Worm (Caenorhabditis elegans) whole organism, L1 larva: ENCODE results near the gene ZK228.1.

Experiments
- C34B4.2 ChIP-seq: sonication (generic microtip); optimal IDR thresholded peaks from 2 replicates; lab custom pipeline; 2017; ENCODE audit warnings: mild to moderate bottlenecking, missing genetic modification characterization, missing compliant biosample characterization
- F16B12.6 ChIP-seq: fragments of 150-350 bp; optimal IDR thresholded peaks from 2 replicates; lab custom pipeline; 2014; ENCODE audit warnings: missing biosample characterization, missing genetic modification characterization
- alr-1 ChIP-seq: fragments of 200-800 bp; sonication (Bioruptor generic); optimal IDR thresholded peaks from 2 replicates; lab custom pipeline; 2018; ENCODE audit warnings: borderline replicate concordance, mild to moderate bottlenecking, missing genetic modification characterization, missing compliant biosample characterization
- aly-2 ChIP-seq: fragments of 150-350 bp; optimal IDR thresholded peaks from 2 replicates; lab custom pipeline; 2014; ENCODE audit warnings: missing biosample characterization, missing genetic modification characterization
- ama-1 ChIP-seq: fragments of 150-350 bp; optimal IDR thresholded peaks from 2 replicates; lab custom pipeline; 2014
- blmp-1 ChIP-seq: fragments of 150-350 bp; optimal IDR thresholded peaks from 2 replicates; lab custom pipeline; 2014; ENCODE audit warnings: missing biosample characterization, missing genetic modification characterization
- ceh-63 ChIP-seq: fragments of 200-800 bp; sonication (Bioruptor generic); optimal IDR thresholded peaks from 2 replicates; lab custom pipeline; 2018; ENCODE audit warnings: mild to moderate bottlenecking, missing genetic modification characterization, missing compliant biosample characterization
- ceh-8 ChIP-seq: fragments of 200-800 bp; sonication (Bioruptor generic); optimal IDR thresholded peaks from 2 replicates; lab custom pipeline; 2018; ENCODE audit warnings: mild to moderate bottlenecking, missing genetic modification characterization, moderate library complexity, missing compliant biosample characterization
- ceh-82 ChIP-seq, 3 experiments: fragments of 150-350 bp in 1 of 3; sonication (generic microtip) in 2 of 3; optimal IDR thresholded peaks; 2 replicates each; lab custom pipeline; 2014 to 2017; ENCODE audit warnings: missing biosample characterization in 3 of 3, missing genetic modification characterization in 3 of 3
- ceh-88 ChIP-seq: fragments of 200-800 bp; sonication (Bioruptor generic); IDR thresholded peaks from 2 replicates; pipeline ENCODE4 v1.3.6; 2022; ENCODE audit warnings: missing genetic modification characterization, missing compliant biosample characterization
- elt-3 ChIP-seq, 6 experiments: fragments of 150-350 bp in 1 of 6; sonication (generic microtip); optimal IDR thresholded peaks; 2 replicates each; lab custom pipeline; 2017 to 2018; ENCODE audit warnings: missing biosample characterization in 6 of 6, missing genetic modification characterization in 6 of 6, inconsistent platforms in 1 of 6
- fkh-4 ChIP-seq: sonication (generic microtip); optimal IDR thresholded peaks from 2 replicates; lab custom pipeline; 2016; ENCODE audit warnings: missing compliant biosample characterization, missing genetic modification characterization, borderline replicate concordance
- fos-1 ChIP-seq: fragments of 150-350 bp; optimal IDR thresholded peaks from 2 replicates; lab custom pipeline; 2014; ENCODE audit warnings: missing biosample characterization, missing genetic modification characterization
- hlh-17 ChIP-seq: fragments of 200-800 bp; sonication (Bioruptor generic); optimal IDR thresholded peaks from 2 replicates; lab custom pipeline; 2018; ENCODE audit warnings: missing genetic modification characterization, mild to moderate bottlenecking, missing compliant biosample characterization, moderate library complexity, borderline replicate concordance
- hpl-2 ChIP-seq: fragments of 150-350 bp; optimal IDR thresholded peaks from 2 replicates; lab custom pipeline; 2014; ENCODE audit warnings: missing biosample characterization, missing genetic modification reagents, missing genetic modification characterization
- irx-1 ChIP-seq: sonication (generic microtip); optimal IDR thresholded peaks from 2 replicates; lab custom pipeline; 2016; ENCODE audit warnings: missing genetic modification characterization, missing compliant biosample characterization
- isw-1 ChIP-seq: fragments of 200-800 bp; sonication (Bioruptor generic); IDR thresholded peaks from 2 replicates; pipeline ENCODE4 v1.3.6; 2022; ENCODE audit warnings: missing genetic modification characterization, missing compliant biosample characterization
- lin-14 ChIP-seq: fragments of 200-800 bp; sonication (Bioruptor generic); optimal IDR thresholded peaks from 2 replicates; lab custom pipeline; 2018; ENCODE audit warnings: mild to moderate bottlenecking, missing genetic modification characterization, moderate library complexity, missing compliant biosample characterization
- lin-15B ChIP-seq: fragments of 150-350 bp; sonication (generic microtip); optimal IDR thresholded peaks from 3 replicates; lab custom pipeline; 2014; ENCODE audit warnings: missing biosample characterization, missing genetic modification characterization
- lin-35 ChIP-seq, 2 experiments: fragments of 150-350 bp; optimal IDR thresholded peaks; 2 replicates each; lab custom pipeline; 2014; ENCODE audit warnings: missing biosample characterization in 2 of 2, missing genetic modification characterization in 2 of 2, missing genetic modification reagents in 2 of 2
- lin-39 ChIP-seq: fragments of 150-350 bp; optimal IDR thresholded peaks from 2 replicates; lab custom pipeline; 2014; ENCODE audit warnings: missing biosample characterization, missing genetic modification reagents, missing genetic modification characterization
- lir-3 ChIP-seq: sonication (generic microtip); optimal IDR thresholded peaks from 2 replicates; lab custom pipeline; 2016; ENCODE audit warnings: mild to moderate bottlenecking, missing genetic modification characterization, moderate library complexity, missing compliant biosample characterization; ENCODE audit not compliant: poor library complexity
- lsy-2 ChIP-seq, 2 experiments: fragments of 150-350 bp; optimal IDR thresholded peaks; 2 replicates each; lab custom pipeline; 2014; ENCODE audit warnings: missing biosample characterization in 2 of 2, missing genetic modification characterization in 2 of 2
- mef-2 ChIP-seq: fragments of 150-350 bp; optimal IDR thresholded peaks from 2 replicates; lab custom pipeline; 2014; ENCODE audit warnings: missing biosample characterization, missing genetic modification characterization
- nhr-12 ChIP-seq: sonication (generic microtip); optimal IDR thresholded peaks from 2 replicates; lab custom pipeline; 2017; ENCODE audit warnings: missing biosample characterization, missing genetic modification characterization
- nhr-237 ChIP-seq: fragments of 150-350 bp; optimal IDR thresholded peaks from 2 replicates; lab custom pipeline; 2014; ENCODE audit warnings: missing biosample characterization, missing genetic modification characterization
- nhr-71 ChIP-seq: sonication (generic microtip); optimal IDR thresholded peaks from 2 replicates; lab custom pipeline; 2016; ENCODE audit warnings: mild to moderate bottlenecking, missing genetic modification characterization, moderate library complexity, missing compliant biosample characterization
- nhr-76 ChIP-seq: sonication (generic microtip); optimal IDR thresholded peaks from 2 replicates; lab custom pipeline; 2017; ENCODE audit warnings: missing biosample characterization, missing genetic modification characterization
- pag-3 ChIP-seq: sonication (generic microtip); optimal IDR thresholded peaks from 2 replicates; lab custom pipeline; 2017; ENCODE audit warnings: missing genetic modification characterization, mild to moderate bottlenecking, missing compliant biosample characterization, antibody characterized with exemption, borderline replicate concordance; ENCODE audit not compliant: insufficient read depth
- rnt-1 ChIP-seq: sonication (generic microtip); optimal IDR thresholded peaks from 2 replicates; lab custom pipeline; 2016; ENCODE audit warnings: mild to moderate bottlenecking, missing genetic modification characterization, moderate library complexity, missing compliant biosample characterization
- skn-1 ChIP-seq: fragments of 150-350 bp; optimal IDR thresholded peaks from 2 replicates; lab custom pipeline; 2014; ENCODE audit warnings: missing biosample characterization, missing genetic modification characterization
- snu-23 ChIP-seq: sonication (generic microtip); optimal IDR thresholded peaks from 2 replicates; lab custom pipeline; 2016; ENCODE audit warnings: missing genetic modification characterization, missing compliant biosample characterization
- unc-30 ChIP-seq: sonication (generic microtip); optimal IDR thresholded peaks from 2 replicates; lab custom pipeline; 2017; ENCODE audit warnings: missing biosample characterization, missing genetic modification characterization
- ztf-11 ChIP-seq, 2 experiments: sonication (generic microtip); optimal IDR thresholded peaks; 2 replicates each; lab custom pipeline; 2016 to 2017; ENCODE audit warnings: missing genetic modification characterization in 2 of 2, missing biosample characterization in 1 of 2, missing compliant biosample characterization in 1 of 2
- ztf-4 ChIP-seq: fragments of 150-350 bp; optimal IDR thresholded peaks from 2 replicates; lab custom pipeline; 2014; ENCODE audit warnings: missing biosample characterization, missing genetic modification characterization

Gene ZK228.1

DNA sequence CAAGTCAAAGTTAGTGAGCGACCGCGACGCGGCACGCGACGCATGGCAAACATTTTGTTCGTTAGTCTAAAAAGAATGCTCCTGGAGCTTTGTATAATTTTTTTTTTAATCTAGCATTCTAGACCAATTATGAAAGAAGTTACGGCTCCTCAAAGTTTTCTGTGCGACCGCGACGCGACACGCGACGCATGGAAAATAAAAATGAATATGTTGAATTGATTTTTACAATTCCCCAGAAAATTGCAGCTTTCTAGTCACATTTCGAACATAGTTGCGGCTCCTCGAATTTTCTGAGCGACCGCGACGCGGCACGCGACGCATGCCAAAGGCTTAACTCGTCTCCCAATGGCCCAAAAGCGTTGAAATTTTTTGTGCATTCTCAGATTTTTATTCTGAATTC, 19.7 kb upstream of the ZK228.1 start, which contains the start of gene ZK262.4 (continued):
- no peak for TF ChIP-seq nhr-76 (tag; lab: Kevin White, UChicago)

DNA sequence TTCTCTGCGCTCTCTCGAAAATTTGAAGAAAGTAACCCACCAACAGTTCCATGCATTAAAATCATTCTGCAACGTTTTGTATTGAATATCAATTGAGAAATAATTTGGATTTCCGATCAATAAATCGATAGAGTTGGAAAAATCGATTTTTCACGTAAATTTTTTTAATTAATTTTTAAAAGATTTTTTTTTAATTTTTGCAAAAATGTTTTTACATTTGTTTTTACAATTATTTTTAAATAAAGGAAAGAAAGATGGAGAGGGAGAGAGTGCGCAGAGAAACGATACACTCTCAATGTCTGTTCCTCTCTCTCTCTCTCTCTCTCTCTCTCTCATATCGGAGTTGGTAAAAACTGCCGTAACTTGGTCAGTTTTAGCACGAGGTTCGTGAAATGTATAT, 18.7 kb upstream of the ZK228.1 start, which contains the start of gene ZK262.19:
ZK262.19 (minus strand) TSS at position 101 of the 400 bp plus-strand sequence.
- TF ChIP-seq ceh-88 (GFP tag; lab: Robert Waterston, UW): no peak
- TF ChIP-seq irx-1 (tag; lab: Kevin White, UChicago): no peak
- no peak for TF ChIP-seq lin-35 (GFP tag; optimal IDR thresholded peaks at IDR 0.05; lab: Kevin White, UChicago)
- no peak for TF ChIP-seq nhr-71 (tag; lab: Kevin White, UChicago)
- TF ChIP-seq fos-1 (tag; lab: Kevin White, UChicago): no peak
- TF ChIP-seq F16B12.6 (tag; lab: Kevin White, UChicago): no peak
- no peak for TF ChIP-seq nhr-237 (tag; lab: Kevin White, UChicago)
- no peak for TF ChIP-seq nhr-12 (tag; lab: Kevin White, UChicago)
- no peak for TF ChIP-seq skn-1 (tag; lab: Kevin White, UChicago)
- TF ChIP-seq mef-2 (tag; lab: Kevin White, UChicago): no peak
- TF ChIP-seq ceh-63 (GFP tag; lab: Kevin White, UChicago): no peak
- no peak for TF ChIP-seq lin-14 (GFP tag; lab: Kevin White, UChicago)
- TF ChIP-seq alr-1 (tag; lab: Kevin White, UChicago): no peak
- no peak for TF ChIP-seq snu-23 (GFP tag; lab: Kevin White, UChicago)
- TF ChIP-seq hpl-2 (GFP tag; lab: Kevin White, UChicago): no peak
- TF ChIP-seq aly-2 (tag; lab: Kevin White, UChicago): no peak

DNA sequence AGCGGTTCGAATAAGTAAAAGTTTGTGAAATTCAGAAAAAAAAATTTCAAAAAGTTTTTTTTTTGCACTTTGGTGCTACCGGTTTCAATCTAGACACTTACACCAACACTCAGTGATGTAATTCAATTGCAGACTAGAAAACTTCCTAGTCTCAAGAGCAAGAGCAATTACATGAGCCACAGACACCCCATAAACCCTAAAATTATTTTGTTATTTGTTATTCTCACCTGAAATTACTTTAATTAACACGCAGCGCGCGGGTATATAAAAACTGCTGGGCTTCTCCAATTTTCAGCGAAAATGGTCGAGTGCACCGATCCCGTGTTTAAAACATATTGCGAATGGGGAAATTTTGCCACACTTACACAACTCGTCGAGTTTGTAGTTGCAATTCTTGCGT, 17.9 kb upstream of the ZK228.1 start, which contains the start of gene srw-83:
srw-83 (plus strand) TSS at position 301 of the 400 bp plus-strand sequence.
- TF ChIP-seq ama-1 (lab: Kevin White, UChicago) (no peak), elt-3 (tag; optimal IDR thresholded peaks at IDR 0.05; lab: Kevin White, UChicago) (no peak), nhr-12 (tag; lab: Kevin White, UChicago) (no peak), lin-15B (tag; lab: Kevin White, UChicago) (no peak), hlh-17 (GFP tag; lab: Kevin White, UChicago) (no peak), nhr-71 (tag; lab: Kevin White, UChicago) (no peak), ztf-4 (tag; lab: Kevin White, UChicago) (no peak), pag-3 (tag; lab: Kevin White, UChicago) (no peak)

DNA sequence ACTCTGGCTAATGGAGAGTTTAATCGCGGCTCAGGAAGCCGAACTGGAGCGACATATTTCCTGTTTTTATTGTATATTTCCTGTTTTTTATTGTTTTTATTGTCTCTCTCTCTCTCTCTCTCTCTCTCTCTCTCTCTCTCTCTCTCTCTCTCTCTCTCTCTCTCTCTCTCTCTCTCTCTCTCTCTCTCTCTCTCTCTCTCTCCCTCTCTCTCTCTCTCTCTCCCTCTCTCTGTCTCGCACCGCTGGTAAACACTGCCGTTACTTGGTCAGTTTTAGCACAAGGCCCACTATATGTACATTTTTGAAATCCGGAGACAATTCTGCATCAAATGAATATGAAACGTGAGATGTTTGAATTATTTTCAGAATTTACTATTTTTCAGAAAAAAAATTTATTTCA, 13.4 kb upstream of the ZK228.1 start:
- TF ChIP-seq lsy-2 (tag; optimal IDR thresholded peaks at IDR 0.05; lab: Kevin White, UChicago) (no peak), isw-1 (GFP tag; lab: Robert Waterston, UW) (no peak), ztf-11 (tag; optimal IDR thresholded peaks at IDR 0.05; lab: Kevin White, UChicago) (no peak)

DNA sequence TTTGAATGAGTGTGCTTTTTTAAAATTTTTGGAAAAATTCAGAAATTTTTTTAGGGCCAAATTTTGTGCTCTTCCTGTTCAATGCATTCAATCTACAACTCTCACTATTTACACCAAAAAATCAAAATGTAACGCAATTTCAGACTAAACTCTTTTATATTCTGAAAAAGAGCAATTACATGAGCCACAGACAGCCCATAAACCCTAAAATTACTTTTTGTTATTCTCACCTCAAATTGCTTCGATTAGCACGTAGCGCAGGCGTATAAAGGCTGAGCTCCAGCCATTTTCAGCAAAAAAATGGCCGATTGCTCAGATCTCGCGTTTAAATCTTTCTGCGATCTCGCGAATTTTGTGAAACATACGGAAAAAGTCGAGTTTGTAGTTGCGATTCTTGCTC, 12.8 kb upstream of the ZK228.1 start, which contains the start of gene srw-82:
srw-82 (plus strand) TSS at position 301 of the 400 bp plus-strand sequence.
- TF ChIP-seq ceh-8 (GFP tag; lab: Kevin White, UChicago): no peak
- no peak for TF ChIP-seq ztf-11 (tag; optimal IDR thresholded peaks at IDR 0.05; lab: Kevin White, UChicago)

DNA sequence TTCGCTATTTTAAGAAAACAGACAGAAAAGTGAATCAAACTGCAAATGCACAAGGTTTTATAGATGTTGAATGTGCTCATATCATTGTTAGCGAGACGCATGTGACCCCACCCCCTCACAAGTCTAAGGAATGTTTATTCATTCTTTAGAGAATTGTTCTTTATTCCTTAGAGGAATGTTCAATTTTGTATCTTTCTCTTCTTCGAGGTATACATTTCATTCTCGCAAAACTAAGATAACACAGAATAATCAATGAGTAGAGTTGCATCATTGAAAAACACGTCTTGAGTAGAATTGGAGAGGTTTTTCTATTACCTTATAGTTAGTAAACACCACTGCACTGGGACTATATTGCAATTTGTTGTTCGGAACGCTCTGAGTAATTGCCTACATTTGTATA, 9.3 kb upstream of the ZK228.1 start, which contains the start of gene ZK262.20:
ZK262.20 (minus strand) TSS at position 101 of the 400 bp plus-strand sequence.
- TF ChIP-seq fkh-4 (no peak), lin-39 (tag; lab: Kevin White, UChicago) (no peak), unc-30 (no peak), ceh-8 (GFP tag; lab: Kevin White, UChicago) (no peak), rnt-1 (tag; lab: Kevin White, UChicago) (no peak), lir-3 (tag; lab: Kevin White, UChicago) (no peak), ceh-82 (tag; optimal IDR thresholded peaks at IDR 0.05; lab: Kevin White, UChicago) (no peak), C34B4.2 (tag; lab: Kevin White, UChicago) (no peak), F16B12.6 (tag; lab: Kevin White, UChicago) (no peak), ztf-11 (tag; optimal IDR thresholded peaks at IDR 0.05; lab: Kevin White, UChicago) (no peak), blmp-1 (tag; lab: Kevin White, UChicago) (no peak)
- TF ChIP-seq, all 84 proteins: peak for 0
